Fruit fly (Drosophila melanogaster) whole organism, wandering third instar larva: ENCODE measurements around the gene CG10375.

Experiments used
- Dfd ChIP-seq: fragments of >200 bp; optimal IDR thresholded peaks from 2 replicates; lab custom pipeline; 2017; ENCODE audit warnings: missing biosample characterization, missing genetic modification characterization
- Hr78 ChIP-seq: fragments of >200 bp; optimal IDR thresholded peaks from 2 replicates; lab custom pipeline; 2017; ENCODE audit warnings: missing biosample characterization, missing genetic modification characterization
- Hr83 ChIP-seq: fragments of 200-300 bp; sonication (Bioruptor generic); optimal IDR thresholded peaks from 2 replicates; lab custom pipeline; 2016; ENCODE audit warnings: missing biosample characterization, mild to moderate bottlenecking, missing genetic modification characterization, moderate library complexity; ENCODE audit not compliant: poor library complexity, severe bottlenecking
- Jra ChIP-seq: sonication (Bioruptor generic); optimal IDR thresholded peaks from 2 replicates; lab custom pipeline; 2016; ENCODE audit warnings: missing biosample characterization, missing genetic modification characterization
- OdsH ChIP-seq: fragments of 200-800 bp; sonication (Bioruptor generic); optimal IDR thresholded peaks from 2 replicates; lab custom pipeline; 2016; ENCODE audit warnings: missing biosample characterization, mild to moderate bottlenecking, missing genetic modification characterization
- Vsx2 ChIP-seq: fragments of 200-300, 225-300 bp; sonication (Bioruptor generic); optimal IDR thresholded peaks from 2 replicates; lab custom pipeline; 2018; ENCODE audit warnings: missing biosample characterization, missing genetic modification characterization; ENCODE audit not compliant: partially characterized antibody
- h ChIP-seq: fragments of 200-800 bp; sonication (Bioruptor generic); optimal IDR thresholded peaks from 3 replicates; lab custom pipeline; 2016; ENCODE audit warnings: missing biosample characterization, mild to moderate bottlenecking, missing genetic modification characterization
- pan ChIP-seq: fragments of >200 bp; optimal IDR thresholded peaks from 2 replicates; lab custom pipeline; 2017
- sage ChIP-seq: fragments of 200-800 bp; sonication (Bioruptor generic); optimal IDR thresholded peaks from 2 replicates; lab custom pipeline; 2016; ENCODE audit warnings: missing biosample characterization, mild to moderate bottlenecking, missing genetic modification characterization
- sv ChIP-seq: fragments of 200-800 bp; sonication (Bioruptor generic); optimal IDR thresholded peaks from 3 replicates; lab custom pipeline; 2016; ENCODE audit warnings: missing biosample characterization, missing genetic modification characterization

- TF ChIP-seq Jra (GFP tag; lab: Kevin White, UChicago) (no peak), h (no peak), Hr83 (GFP tag; lab: Kevin White, UChicago) (no peak), OdsH (GFP tag; lab: Kevin White, UChicago) (no peak), pan (lab: Kevin White, UChicago) (no peak), sv (GFP tag; lab: Kevin White, UChicago) (no peak), Vsx2 (GFP tag; lab: Kevin White, UChicago) (no peak), Dfd (GFP tag; lab: Kevin White, UChicago) (no peak), sage (GFP tag; lab: Kevin White, UChicago) (no peak), Hr78 (GFP tag; lab: Kevin White, UChicago) (no peak)
These were observed 26.5 kb upstream of the CG10375 start for dm6 chr3R:23740968-23741367.
